Worm (Caenorhabditis elegans): ENCODE results near the gene C18F10.7.

C18F10.7 gene

ce11 chrIII:6248064-6248687 is 30.0 kb downstream of the C18F10.7 start, which contains the start of the genes gen-1 and stt-3:
Gene gen-1 (minus strand): TSS chrIII:6248158.
Gene stt-3 (plus strand): TSS chrIII:6248637.
- TF ChIP-seq nhr-102 (tag; optimal IDR thresholded peaks at IDR 0.05) (no peak), R02D3.7 (tag; optimal IDR thresholded peaks at IDR 0.05) (peak; percentile 76), Y48G9A.11 (GFP tag; IDR thresholded peaks at IDR 0.05) (no peak), mdl-1 (tag; optimal IDR thresholded peaks at IDR 0.05) (no peak), dpl-1 (GFP tag; optimal IDR thresholded peaks at IDR 0.05) (peak; percentile 27), mes-2 (tag; optimal IDR thresholded peaks at IDR 0.05; ENCODE audit: poor library complexity, severe bottlenecking) (peak; percentile 0), nhr-111 (GFP tag; optimal IDR thresholded peaks at IDR 0.05) (no peak)

- TF ChIP-seq lin-15B (tag; optimal IDR thresholded peaks at IDR 0.05), result no peak
- TF ChIP-seq ztf-11 (tag; optimal IDR thresholded peaks at IDR 0.05), result no peak
- no peak for TF ChIP-seq nhr-11 (tag; optimal IDR thresholded peaks at IDR 0.05)
- no peak for TF ChIP-seq hif-1 (tag; optimal IDR thresholded peaks at IDR 0.05)
- TF ChIP-seq pqm-1 (tag; optimal IDR thresholded peaks at IDR 0.05), result no peak
- no peak for TF ChIP-seq unc-130 (GFP tag; optimal IDR thresholded peaks at IDR 0.05)
- no peak for TF ChIP-seq attf-4 (tag; optimal IDR thresholded peaks at IDR 0.05)
- TF ChIP-seq tag-97 (GFP tag; IDR thresholded peaks at IDR 0.05), result no peak
- TF ChIP-seq nhr-48 (tag; optimal IDR thresholded peaks at IDR 0.05), result no peak
- no peak for TF ChIP-seq lin-1 (GFP tag; IDR thresholded peaks at IDR 0.05)
- no peak for TF ChIP-seq daf-16 (GFP tag; optimal IDR thresholded peaks at IDR 0.05)
- no peak for TF ChIP-seq daf-16 (tag; optimal IDR thresholded peaks at IDR 0.05)
Observed at ce11 chrIII:6245728-6246127, 32.4 kb downstream of the C18F10.7 start, which contains the start of gene bcas-2. Gene bcas-2 (minus strand): TSS chrIII:6245828.

ce11 chrIII:6240528-6240927 is 37.6 kb downstream of the C18F10.7 start, which contains the start of gene T12A2.3:
Gene T12A2.3 (plus strand): TSS chrIII:6240828.
- TF ChIP-seq nhr-41 (GFP tag; IDR thresholded peaks at IDR 0.05) (no peak), ceh-44 (GFP tag; IDR thresholded peaks at IDR 0.05) (no peak), rbr-2 (tag; optimal IDR thresholded peaks at IDR 0.05) (no peak)

ce11 chrIII:6236649-6237048 is 41.5 kb downstream of the C18F10.7 start, which contains the start of gene T12A2.21:
Gene T12A2.21 (minus strand): TSS chrIII:6236749.
- TF ChIP-seq nhr-77 (tag; optimal IDR thresholded peaks at IDR 0.05) (no peak), nhr-28 (tag; optimal IDR thresholded peaks at IDR 0.05) (no peak), lin-38 (GFP tag; IDR thresholded peaks at IDR 0.05) (no peak), Y5F2A.4 (GFP tag; optimal IDR thresholded peaks at IDR 0.05) (no peak), zip-11 (GFP tag; IDR thresholded peaks at IDR 0.05) (no peak), hmg-1.1 (GFP tag; IDR thresholded peaks at IDR 0.05) (no peak), cey-2 (tag; optimal IDR thresholded peaks at IDR 0.05; ENCODE audit: borderline replicate concordance, insufficient read depth) (no peak)

- TF ChIP-seq mxl-3 (GFP tag; optimal IDR thresholded peaks at IDR 0.05) (peak; percentile 51), pha-4 (GFP tag; IDR thresholded peaks at IDR 0.05) (no peak), pha-4 (tag; optimal IDR thresholded peaks at IDR 0.05) (peak; percentile 39), sdz-12 (GFP tag; optimal IDR thresholded peaks at IDR 0.05) (no peak), php-3 (GFP tag; IDR thresholded peaks at IDR 0.05) (peak; percentile 73), D1046.2 (GFP tag; IDR thresholded peaks at IDR 0.05) (no peak), rbr-2 (tag; optimal IDR thresholded peaks at IDR 0.05) (no peak), lin-1 (GFP tag; IDR thresholded peaks at IDR 0.05) (no peak), nhr-28 (tag; optimal IDR thresholded peaks at IDR 0.05) (peak; percentile 88), nhr-77 (tag; optimal IDR thresholded peaks at IDR 0.05) (peak; percentile 74), pqm-1 (tag; optimal IDR thresholded peaks at IDR 0.05) (peak; percentile 95), lsy-2 (tag; optimal IDR thresholded peaks at IDR 0.05) (no peak), dve-1 (tag; optimal IDR thresholded peaks at IDR 0.05; ENCODE audit: insufficient read depth) (peak; percentile 77), daf-16 (GFP tag; optimal IDR thresholded peaks at IDR 0.05) (no peak), daf-16 (tag; optimal IDR thresholded peaks at IDR 0.05) (peak; percentile 80)
Observed at ce11 chrIII:6231880-6232279, 46.3 kb downstream of the C18F10.7 start.

All from whole organism, L4 larva.